Fruit fly (Drosophila melanogaster): ENCODE results near the gene Wdfy2.

- TF ChIP-seq Abd-B (GFP tag; optimal IDR thresholded peaks at IDR 0.05): no peak
- no peak for TF ChIP-seq CG32264 (GFP tag; optimal IDR thresholded peaks at IDR 0.05)
- TF ChIP-seq Vsx2 (GFP tag; optimal IDR thresholded peaks at IDR 0.05; ENCODE audit: partially characterized antibody): no peak
- TF ChIP-seq foxo (GFP tag; optimal IDR thresholded peaks at IDR 0.05): no peak
- no peak for TF ChIP-seq Hnf4 (GFP tag; optimal IDR thresholded peaks at IDR 0.05)
- TF ChIP-seq CG9705 (GFP tag; optimal IDR thresholded peaks at IDR 0.05): no peak
- no peak for TF ChIP-seq Dfd (GFP tag; optimal IDR thresholded peaks at IDR 0.05)
- no peak for TF ChIP-seq psq (GFP tag; optimal IDR thresholded peaks at IDR 0.05)
- TF ChIP-seq OdsH (GFP tag; optimal IDR thresholded peaks at IDR 0.05): no peak
- no peak for TF ChIP-seq h (GFP tag; optimal IDR thresholded peaks at IDR 0.05)
- TF ChIP-seq pan (optimal IDR thresholded peaks at IDR 0.05): no peak
Measured at dm6 chr2L:10373605-10374269, 49.4 kb upstream of the Wdfy2 start, which contains the start of gene rho-5.
